Worm (Caenorhabditis elegans): Measurements from ENCODE around the gene spr-1.

DNA sequence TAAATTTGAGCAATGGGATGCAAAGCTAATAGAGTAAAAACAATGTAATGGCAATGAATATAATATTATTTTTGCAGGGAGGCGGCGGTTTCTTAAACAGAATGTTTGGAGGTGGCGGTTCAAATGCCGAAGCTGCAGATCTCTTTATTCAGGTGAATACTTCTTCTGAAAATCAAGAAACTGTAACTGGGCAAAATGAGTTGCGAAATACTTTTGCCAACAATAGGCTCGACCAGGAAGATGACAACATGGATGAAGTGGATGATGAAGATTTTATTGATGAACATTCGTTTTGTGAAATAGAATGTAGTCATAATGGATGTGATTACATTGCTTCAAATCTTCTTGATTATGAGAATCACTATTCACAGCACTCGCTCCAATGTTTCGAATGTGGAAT, 1.7 kb upstream of the spr-1 start:
- TF ChIP-seq nhr-76 (tag; optimal IDR thresholded peaks at IDR 0.05) (no peak), nhr-10 (tag; optimal IDR thresholded peaks at IDR 0.05) (no peak), nhr-28 (tag; optimal IDR thresholded peaks at IDR 0.05) (no peak), unc-62 (GFP tag; optimal IDR thresholded peaks at IDR 0.05 in 1 of 2) (no peak), unc-62 (tag; optimal IDR thresholded peaks at IDR 0.05) (no peak), nhr-25 (tag; optimal IDR thresholded peaks at IDR 0.05; ENCODE audit: borderline replicate concordance, insufficient read depth) (no peak), R02D3.7 (tag; optimal IDR thresholded peaks at IDR 0.05) (no peak), mes-2 (tag; optimal IDR thresholded peaks at IDR 0.05; ENCODE audit: poor library complexity, severe bottlenecking) (no peak), aly-2 (tag; optimal IDR thresholded peaks at IDR 0.05) (no peak), madf-9 (GFP tag; conservative IDR thresholded peaks at IDR 0.05) (no peak), egl-27 (tag; optimal IDR thresholded peaks at IDR 0.05) (no peak), lin-39 (tag; optimal IDR thresholded peaks at IDR 0.05) (no peak), snpc-4 (tag; optimal IDR thresholded peaks at IDR 0.05) (no peak), fos-1 (tag; optimal IDR thresholded peaks at IDR 0.05) (no peak), hmg-1.1 (GFP tag; IDR thresholded peaks at IDR 0.05) (no peak)
